Worm (Caenorhabditis elegans): ENCODE results near the gene ZK686.1.

The ZK686.1 gene

ce11 chrIII:7737646-7738258 is 35.2 kb upstream of the ZK686.1 start:
- TF ChIP-seq elt-3 (tag; optimal IDR thresholded peaks at IDR 0.05) (no peak), ZK546.5 (tag; optimal IDR thresholded peaks at IDR 0.05) (no peak), nhr-23 (tag; optimal IDR thresholded peaks at IDR 0.05) (no peak), sea-2 (GFP tag; optimal IDR thresholded peaks at IDR 0.05) (no peak), ztf-4 (tag; optimal IDR thresholded peaks at IDR 0.05) (peak; percentile 40), nhr-12 (tag; optimal IDR thresholded peaks at IDR 0.05) (no peak), lin-39 (tag; optimal IDR thresholded peaks at IDR 0.05) (no peak), fkh-10 (GFP tag; optimal IDR thresholded peaks at IDR 0.05) (no peak), ama-1 (optimal IDR thresholded peaks at IDR 0.05) (peak; percentile 40), jun-1 (tag; optimal IDR thresholded peaks at IDR 0.05) (peak; percentile 31), hmg-11 (tag; optimal IDR thresholded peaks at IDR 0.05) (no peak), daf-12 (tag; optimal IDR thresholded peaks at IDR 0.05) (no peak), ceh-16 (tag; optimal IDR thresholded peaks at IDR 0.05) (no peak), R02D3.7 (tag; optimal IDR thresholded peaks at IDR 0.05) (no peak), nhr-76 (tag; optimal IDR thresholded peaks at IDR 0.05) (no peak), egl-5 (tag; optimal IDR thresholded peaks at IDR 0.05) (no peak), fkh-2 (tag; optimal IDR thresholded peaks at IDR 0.05) (no peak), egl-27 (tag; optimal IDR thresholded peaks at IDR 0.05) (no peak), elt-1 (tag; optimal IDR thresholded peaks at IDR 0.05) (no peak), elt-2 (tag; optimal IDR thresholded peaks at IDR 0.05) (no peak), snpc-4 (tag; optimal IDR thresholded peaks at IDR 0.05) (no peak), fos-1 (tag; optimal IDR thresholded peaks at IDR 0.05) (no peak), lsy-12 (tag; optimal IDR thresholded peaks at IDR 0.05) (peak; percentile 3), nhr-67 (tag; optimal IDR thresholded peaks at IDR 0.05) (no peak)

ce11 chrIII:7743183-7743582 is 29.8 kb upstream of the ZK686.1 start:
- TF ChIP-seq nhr-25 (tag; optimal IDR thresholded peaks at IDR 0.05) (no peak), pha-4 (tag; optimal IDR thresholded peaks at IDR 0.05) (no peak), eor-1 (tag; optimal IDR thresholded peaks at IDR 0.05) (no peak), nhr-237 (tag; optimal IDR thresholded peaks at IDR 0.05) (no peak), elt-1 (tag; optimal IDR thresholded peaks at IDR 0.05) (no peak), nhr-76 (tag; optimal IDR thresholded peaks at IDR 0.05) (no peak), hmg-11 (tag; optimal IDR thresholded peaks at IDR 0.05) (no peak), mml-1 (tag; optimal IDR thresholded peaks at IDR 0.05) (no peak), ZK546.5 (tag; optimal IDR thresholded peaks at IDR 0.05) (no peak), fkh-10 (GFP tag; optimal IDR thresholded peaks at IDR 0.05) (no peak), nhr-12 (tag; optimal IDR thresholded peaks at IDR 0.05) (no peak), nfya-1 (tag; optimal IDR thresholded peaks at IDR 0.05; ENCODE audit: insufficient read depth) (no peak), nhr-77 (tag; optimal IDR thresholded peaks at IDR 0.05) (no peak), lin-15B (tag; optimal IDR thresholded peaks at IDR 0.05) (no peak), egl-5 (tag; optimal IDR thresholded peaks at IDR 0.05) (no peak), fkh-2 (tag; optimal IDR thresholded peaks at IDR 0.05) (no peak), unc-39 (tag; optimal IDR thresholded peaks at IDR 0.05) (no peak)

- TF ChIP-seq R02D3.7 (tag; optimal IDR thresholded peaks at IDR 0.05) (no peak), ZK546.5 (tag; optimal IDR thresholded peaks at IDR 0.05) (no peak), sea-2 (GFP tag; optimal IDR thresholded peaks at IDR 0.05) (no peak), fkh-10 (GFP tag; optimal IDR thresholded peaks at IDR 0.05) (no peak), fkh-2 (tag; optimal IDR thresholded peaks at IDR 0.05) (no peak), zag-1 (tag; optimal IDR thresholded peaks at IDR 0.05) (no peak), pha-4 (tag; optimal IDR thresholded peaks at IDR 0.05) (no peak), jun-1 (tag; optimal IDR thresholded peaks at IDR 0.05) (no peak), eor-1 (tag; optimal IDR thresholded peaks at IDR 0.05) (no peak)
These were observed 18.6 kb upstream of the ZK686.1 start, which contains the start of gene cdh-3 for ce11 chrIII:7754348-7754747. Gene cdh-3 (minus strand): TSS chrIII:7754448.

- TF ChIP-seq elt-2 (tag; optimal IDR thresholded peaks at IDR 0.05) (peak; percentile 99), ZK546.5 (tag; optimal IDR thresholded peaks at IDR 0.05) (no peak), pqm-1 (tag; optimal IDR thresholded peaks at IDR 0.05) (peak; percentile 99), eor-1 (tag; optimal IDR thresholded peaks at IDR 0.05) (no peak), zag-1 (tag; optimal IDR thresholded peaks at IDR 0.05) (no peak), jun-1 (tag; optimal IDR thresholded peaks at IDR 0.05) (peak; percentile 67), lin-15B (tag; optimal IDR thresholded peaks at IDR 0.05) (peak; percentile 34), nhr-67 (tag; optimal IDR thresholded peaks at IDR 0.05) (no peak), pha-4 (tag; optimal IDR thresholded peaks at IDR 0.05) (peak; percentile 31), fos-1 (tag; optimal IDR thresholded peaks at IDR 0.05) (peak; percentile 55)
These were observed 14.4 kb upstream of the ZK686.1 start, which contains the start of gene pcp-1 for ce11 chrIII:7758562-7758961. Gene pcp-1 (plus strand): TSS chrIII:7758903.
